Worm (Caenorhabditis elegans) whole organism, L4 larva: ENCODE measurements around the gene endu-2.

Source experiments
- F26F4.8 ChIP-seq: fragments of 200-800 bp; sonication (Bioruptor generic); conservative IDR thresholded peaks from 2 replicates; pipeline ENCODE4 v1.3.6; 2022; ENCODE audit warnings: missing genetic modification characterization, missing compliant biosample characterization
- F49E8.2 ChIP-seq: sonication (generic microtip); optimal IDR thresholded peaks from 2 replicates; lab custom pipeline; 2016; ENCODE audit warnings: missing compliant biosample characterization, mild to moderate bottlenecking, missing genetic modification characterization, borderline replicate concordance
- R02D3.7 ChIP-seq: fragments of 150-350 bp; sonication (generic microtip); optimal IDR thresholded peaks from 3 replicates; lab custom pipeline; 2014; ENCODE audit warnings: missing biosample characterization, missing genetic modification characterization
- T20F7.1 ChIP-seq: fragments of 200-800 bp; sonication (Bioruptor generic); optimal IDR thresholded peaks from 2 replicates; lab custom pipeline; 2018; ENCODE audit warnings: mild to moderate bottlenecking, missing genetic modification characterization, missing compliant biosample characterization
- T26A8.4 ChIP-seq: fragments of 200-800 bp; sonication (Bioruptor generic); IDR thresholded peaks from 2 replicates; pipeline ENCODE4 v1.3.6; 2022; ENCODE audit warnings: missing genetic modification characterization, missing compliant biosample characterization
- Y105C5A.15 ChIP-seq: fragments of 200-800 bp; sonication (Bioruptor generic); IDR thresholded peaks from 2 replicates; pipeline ENCODE4 v1.3.6; 2022; ENCODE audit warnings: missing genetic modification characterization, missing compliant biosample characterization
- Y48G9A.11 ChIP-seq: fragments of 200-800 bp; sonication (Bioruptor generic); IDR thresholded peaks from 2 replicates; pipeline ENCODE4 v1.3.6; 2022; ENCODE audit warnings: missing genetic modification reagents, missing genetic modification characterization, missing compliant biosample characterization
- Y75B8A.6 ChIP-seq: fragments of 200-800 bp; sonication (Bioruptor generic); IDR thresholded peaks from 2 replicates; pipeline ENCODE4 v1.3.6; 2022; ENCODE audit warnings: missing genetic modification reagents, missing genetic modification characterization, missing compliant biosample characterization
- aha-1 ChIP-seq: fragments of 150-350 bp; peaks from one replicate; lab custom pipeline; 2014; ENCODE audit warnings: missing biosample characterization, missing genetic modification characterization
- ama-1 ChIP-seq: fragments of 150-350 bp; optimal IDR thresholded peaks from 2 replicates; lab custom pipeline; 2014; ENCODE audit warnings: inconsistent platforms, mixed read lengths
- attf-4 ChIP-seq: sonication (generic microtip); optimal IDR thresholded peaks from 3 replicates; lab custom pipeline; 2017; ENCODE audit warnings: missing biosample characterization, missing genetic modification characterization
- ceh-44 ChIP-seq: fragments of 200-800 bp; sonication (Bioruptor generic); IDR thresholded peaks from 2 replicates; pipeline ENCODE4 v1.3.6; 2022; ENCODE audit warnings: missing genetic modification reagents, missing genetic modification characterization, missing compliant biosample characterization
- ces-1 ChIP-seq: fragments of 150-350 bp; sonication (generic microtip); optimal IDR thresholded peaks from 4 replicates; lab custom pipeline; 2014; ENCODE audit warnings: missing biosample characterization, missing genetic modification reagents, missing genetic modification characterization
- ctbp-1 ChIP-seq: fragments of 200-800 bp; sonication (Bioruptor generic); IDR thresholded peaks from 2 replicates; pipeline ENCODE4 v1.3.6; 2022; ENCODE audit warnings: missing genetic modification reagents, missing genetic modification characterization, missing compliant biosample characterization
- daf-16 ChIP-seq, 3 experiments: sonication (generic microtip); optimal IDR thresholded peaks; 2 replicates each; lab custom pipeline; 2016 to 2017; ENCODE audit warnings: missing genetic modification characterization in 3 of 3, missing genetic modification reagents in 3 of 3, mild to moderate bottlenecking in 2 of 3, missing compliant biosample characterization in 2 of 3, missing biosample characterization in 1 of 3, moderate library complexity in 1 of 3
- daf-8 ChIP-seq: fragments of 200-800 bp; sonication (Bioruptor generic); IDR thresholded peaks from 2 replicates; pipeline ENCODE4 v1.3.6; 2022; ENCODE audit warnings: missing genetic modification characterization, missing compliant biosample characterization
- dmd-6 ChIP-seq: fragments of 200-800 bp; sonication (Bioruptor generic); IDR thresholded peaks from 2 replicates; pipeline ENCODE4 v1.3.6; 2022; ENCODE audit warnings: missing genetic modification reagents, missing genetic modification characterization, missing compliant biosample characterization
- dpl-1 ChIP-seq: fragments of 150-350 bp; optimal IDR thresholded peaks from 2 replicates; lab custom pipeline; 2014; ENCODE audit warnings: missing biosample characterization, missing genetic modification reagents, missing genetic modification characterization
- duxl-1 ChIP-seq: sonication (generic microtip); optimal IDR thresholded peaks from 2 replicates; lab custom pipeline; 2016; ENCODE audit warnings: mild to moderate bottlenecking, missing genetic modification characterization, moderate library complexity, missing compliant biosample characterization; ENCODE audit not compliant: poor library complexity
- fos-1 ChIP-seq: fragments of 150-350 bp; optimal IDR thresholded peaks from 2 replicates; lab custom pipeline; 2014; ENCODE audit warnings: missing biosample characterization, missing genetic modification characterization
- hif-1 ChIP-seq, 2 experiments: sonication (generic microtip); optimal IDR thresholded peaks; 2 replicates each; lab custom pipeline; 2016 to 2017; ENCODE audit warnings: missing compliant biosample characterization in 2 of 2, missing genetic modification characterization in 2 of 2, missing genetic modification reagents in 2 of 2, missing genotype in 2 of 2, mild to moderate bottlenecking in 1 of 2
- hlh-11 ChIP-seq: fragments of 200-800 bp; sonication (Bioruptor generic); optimal IDR thresholded peaks from 2 replicates; lab custom pipeline; 2018; ENCODE audit warnings: mild to moderate bottlenecking, missing genetic modification characterization, missing compliant biosample characterization
- hlh-30 ChIP-seq: sonication (generic microtip); optimal IDR thresholded peaks from 2 replicates; lab custom pipeline; 2017; ENCODE audit warnings: antibody characterized with exemption, mild to moderate bottlenecking, missing genetic modification characterization, missing compliant biosample characterization; ENCODE audit not compliant: insufficient read depth
- hmg-1.1 ChIP-seq: fragments of 200-800 bp; sonication (Bioruptor generic); IDR thresholded peaks from 2 replicates; pipeline ENCODE4 v1.3.6; 2022; ENCODE audit warnings: missing genetic modification reagents, missing genetic modification characterization, missing compliant biosample characterization
- madf-5 ChIP-seq, 2 experiments: fragments of 200-800 bp; sonication (Bioruptor generic); IDR thresholded peaks; 2 replicates each; pipeline ENCODE4 v1.3.6; 2022; ENCODE audit warnings: missing compliant biosample characterization in 2 of 2, missing genetic modification characterization in 2 of 2
- mxl-3 ChIP-seq: fragments of 200-800 bp; sonication (Bioruptor generic); optimal IDR thresholded peaks from 2 replicates; lab custom pipeline; 2018; ENCODE audit warnings: mild to moderate bottlenecking, missing genetic modification characterization, missing compliant biosample characterization
- nhr-11 ChIP-seq: fragments of 150-350 bp; optimal IDR thresholded peaks from 2 replicates; lab custom pipeline; 2014; ENCODE audit warnings: missing biosample characterization, missing genetic modification characterization
- nhr-111 ChIP-seq: fragments of 200-800 bp; sonication (Bioruptor generic); optimal IDR thresholded peaks from 2 replicates; lab custom pipeline; 2018; ENCODE audit warnings: mild to moderate bottlenecking, missing genetic modification characterization, missing compliant biosample characterization
- nhr-25 ChIP-seq: sonication (generic microtip); optimal IDR thresholded peaks from 2 replicates; lab custom pipeline; 2017; ENCODE audit warnings: missing genetic modification characterization, mild to moderate bottlenecking, missing compliant biosample characterization, antibody characterized with exemption, moderate library complexity, borderline replicate concordance; ENCODE audit not compliant: insufficient read depth
- nhr-28 ChIP-seq: fragments of 150-350 bp; optimal IDR thresholded peaks from 2 replicates; lab custom pipeline; 2014; ENCODE audit warnings: missing biosample characterization, missing genetic modification characterization
- nhr-41 ChIP-seq: fragments of 200-800 bp; sonication (Bioruptor generic); IDR thresholded peaks from 2 replicates; pipeline ENCODE4 v1.3.6; 2022; ENCODE audit warnings: missing genetic modification reagents, missing genetic modification characterization, missing compliant biosample characterization
- nhr-42 ChIP-seq: fragments of 200-800 bp; sonication (Bioruptor generic); IDR thresholded peaks from 2 replicates; pipeline ENCODE4 v1.3.6; 2022; ENCODE audit warnings: missing genetic modification characterization, missing compliant biosample characterization
- nhr-6 ChIP-seq: fragments of 150-350 bp; optimal IDR thresholded peaks from 2 replicates; lab custom pipeline; 2014; ENCODE audit warnings: missing biosample characterization, missing genetic modification characterization
- nhr-76 ChIP-seq: fragments of 150-350 bp; optimal IDR thresholded peaks from 2 replicates; lab custom pipeline; 2014; ENCODE audit warnings: missing biosample characterization, missing genetic modification characterization
- nhr-77 ChIP-seq: fragments of 150-350 bp; optimal IDR thresholded peaks from 2 replicates; lab custom pipeline; 2014; ENCODE audit warnings: missing biosample characterization, missing genetic modification characterization
- pha-4 ChIP-seq, 2 experiments: fragments of 150-350 bp in 1 of 2; fragments of 200-800 bp in 1 of 2; sonication (Bioruptor generic) in 1 of 2; IDR thresholded peaks in 1 of 2; optimal IDR thresholded peaks in 1 of 2; 2 replicates each; pipeline versions ENCODE4 v1.3.6 to Lab custom; 2014 to 2022; ENCODE audit warnings: missing genetic modification characterization in 2 of 2, missing genetic modification reagents in 2 of 2, missing biosample characterization in 1 of 2, missing compliant biosample characterization in 1 of 2
- php-3 ChIP-seq: fragments of 200-800 bp; sonication (Bioruptor generic); IDR thresholded peaks from 2 replicates; pipeline ENCODE4 v1.3.6; 2022; ENCODE audit warnings: missing genetic modification reagents, missing genetic modification characterization, missing compliant biosample characterization
- set-16 ChIP-seq: fragments of 200-800 bp; sonication (Bioruptor generic); IDR thresholded peaks from 2 replicates; pipeline ENCODE4 v1.3.6; 2022; ENCODE audit warnings: missing genetic modification reagents, missing genetic modification characterization, missing compliant biosample characterization
- unc-39 ChIP-seq: sonication (generic microtip); optimal IDR thresholded peaks from 2 replicates; lab custom pipeline; 2017; ENCODE audit warnings: missing biosample characterization, missing genetic modification characterization
- zfp-3 ChIP-seq: fragments of 200-800 bp; sonication (Bioruptor generic); conservative IDR thresholded peaks from 2 replicates; pipeline ENCODE4 v1.3.6; 2022; ENCODE audit warnings: missing genetic modification reagents, missing genetic modification characterization, missing compliant biosample characterization
- ztf-7 ChIP-seq: fragments of 150-350 bp; optimal IDR thresholded peaks from 2 replicates; lab custom pipeline; 2014; ENCODE audit warnings: missing biosample characterization, missing genetic modification characterization

Gene endu-2

ce11 chrX:8286740-8287299 is 44.7 kb downstream of the endu-2 start, which contains the start of gene sec-16A.2 (continued):
- TF ChIP-seq ceh-44 (no peak), F49E8.2 (tag; lab: Kevin White, UChicago) (no peak), mxl-3 (GFP tag; lab: Kevin White, UChicago) (peak; percentile 79), hmg-1.1 (GFP tag; lab: Robert Waterston, UW) (peak; percentile 79), aha-1 (tag; lab: Kevin White, UChicago) (peak; percentile 97), nhr-42 (GFP tag; lab: Robert Waterston, UW) (0 out of 2 replicates have a peak, but pooled peaks have one; percentile 16), nhr-6 (peak; percentile 92), R02D3.7 (tag; lab: Kevin White, UChicago) (no peak), unc-39 (tag; lab: Kevin White, UChicago) (no peak), nhr-76 (tag; lab: Kevin White, UChicago) (no peak), madf-5 (GFP tag; IDR thresholded peaks at IDR 0.05; lab: Robert Waterston, UW) (no peak), nhr-41 (GFP tag; lab: Robert Waterston, UW) (no peak), daf-16 (GFP tag; optimal IDR thresholded peaks at IDR 0.05; lab: Kevin White, UChicago) (peak in 1 of 2 experiments; percentile 38), daf-16 (tag; optimal IDR thresholded peaks at IDR 0.05; lab: Kevin White, UChicago) (peak; percentile 33), zfp-3 (GFP tag; lab: Robert Waterston, UW) (no peak), fos-1 (tag; lab: Kevin White, UChicago) (no peak), Y48G9A.11 (GFP tag; lab: Robert Waterston, UW) (no peak), ctbp-1 (peak; percentile 48; the same call in 1 of the 2 replicates), F26F4.8 (GFP tag; lab: Robert Waterston, UW) (no peak), hif-1 (tag; optimal IDR thresholded peaks at IDR 0.05; lab: Kevin White, UChicago) (peak in 1 of 2 experiments; percentile 52), daf-8 (GFP tag; lab: Robert Waterston, UW) (no peak), attf-4 (tag; lab: Kevin White, UChicago) (no peak), T26A8.4 (GFP tag; lab: Robert Waterston, UW) (no peak), duxl-1 (peak; percentile 24), nhr-11 (tag; lab: Kevin White, UChicago) (peak; percentile 46), set-16 (GFP tag; lab: Robert Waterston, UW) (no peak), hlh-11 (tag; lab: Kevin White, UChicago) (peak; percentile 70), hlh-30 (tag; lab: Kevin White, UChicago) (peak; percentile 58), nhr-28 (peak; percentile 62), ama-1 (lab: Kevin White, UChicago) (no peak), T20F7.1 (GFP tag; lab: Kevin White, UChicago) (no peak), ztf-7 (tag; lab: Kevin White, UChicago) (no peak), nhr-111 (GFP tag; lab: Kevin White, UChicago) (no peak), Y75B8A.6 (GFP tag; lab: Robert Waterston, UW) (no peak), nhr-77 (tag; lab: Kevin White, UChicago) (peak; percentile 67), nhr-25 (tag; lab: Kevin White, UChicago) (peak; percentile 13), php-3 (GFP tag; lab: Robert Waterston, UW) (no peak), ces-1 (no peak), pha-4 (GFP tag; IDR thresholded peaks at IDR 0.05; lab: Robert Waterston, UW) (no peak), pha-4 (tag; optimal IDR thresholded peaks at IDR 0.05; lab: Kevin White, UChicago) (peak; percentile 64), dmd-6 (peak; percentile 55; the same call in 1 of the 2 replicates), Y105C5A.15 (GFP tag; lab: Robert Waterston, UW) (no peak), dpl-1 (GFP tag; lab: Kevin White, UChicago) (peak; percentile 47)
- TF ChIP-seq, all 104 proteins: peak for 27
